Worm (Caenorhabditis elegans): ENCODE measurements around the gene C18A3.7.

The C18A3.7 gene

ce11 chrII:5688959-5689358, 41.3 kb downstream of the C18A3.7 start, which contains the start of gene C25H3.11 (continued):
- TF ChIP-seq cebp-1 (GFP tag; IDR thresholded peaks at IDR 0.05): no peak; the same call in 1 of the 2 replicates
- TF ChIP-seq cebp-1 (tag; optimal IDR thresholded peaks at IDR 0.05): peak; percentile 63
- no peak for TF ChIP-seq F23B12.7 (tag; optimal IDR thresholded peaks at IDR 0.05; ENCODE audit: insufficient read depth)
- no peak for TF ChIP-seq mcd-1 (GFP tag; IDR thresholded peaks at IDR 0.05)
- TF ChIP-seq ekl-4 (GFP tag; IDR thresholded peaks at IDR 0.05): no peak
- no peak for TF ChIP-seq F39B2.1 (GFP tag; IDR thresholded peaks at IDR 0.05)
- no peak for TF ChIP-seq mel-28 (tag; optimal IDR thresholded peaks at IDR 0.05; ENCODE audit: borderline replicate concordance)
- no peak for TF ChIP-seq chd-7 (tag; optimal IDR thresholded peaks at IDR 0.05)
- 0 out of 2 replicates have a peak, but pooled peaks have one; percentile 19 for TF ChIP-seq hmg-1.2 (GFP tag; IDR thresholded peaks at IDR 0.05)
- TF ChIP-seq ztf-22 (GFP tag; optimal IDR thresholded peaks at IDR 0.05): no peak
- TF ChIP-seq dpl-1 (GFP tag; optimal IDR thresholded peaks at IDR 0.05): no peak
- TF ChIP-seq nhr-120 (GFP tag; IDR thresholded peaks at IDR 0.05): no peak
- TF ChIP-seq T26A5.8 (tag; optimal IDR thresholded peaks at IDR 0.05): no peak
- TF ChIP-seq ceh-91 (GFP tag; IDR thresholded peaks at IDR 0.05): no peak
- TF ChIP-seq nfyb-1 (GFP tag; IDR thresholded peaks at IDR 0.05): 0 out of 2 replicates have a peak, but pooled peaks have one; percentile 37
- no peak for TF ChIP-seq ztf-26 (tag; optimal IDR thresholded peaks at IDR 0.05)
- 0 out of 2 replicates have a peak, but pooled peaks have one; percentile 28 for TF ChIP-seq aptf-2 (GFP tag; conservative IDR thresholded peaks at IDR 0.05)
- no peak for TF ChIP-seq Y79H2A.3 (GFP tag; conservative IDR thresholded peaks at IDR 0.05)
- no peak for TF ChIP-seq hlh-12 (tag; optimal IDR thresholded peaks at IDR 0.05)
- no peak for TF ChIP-seq ztf-28 (GFP tag; IDR thresholded peaks at IDR 0.05)
- no peak for TF ChIP-seq sdz-38 (tag; optimal IDR thresholded peaks at IDR 0.05)
- no peak for TF ChIP-seq bed-1 (GFP tag; IDR thresholded peaks at IDR 0.05)

- no peak for TF ChIP-seq ceh-79 (tag; optimal IDR thresholded peaks at IDR 0.05)
- no peak for TF ChIP-seq snpc-4 (GFP tag; optimal IDR thresholded peaks at IDR 0.05)
- no peak for TF ChIP-seq snpc-4 (tag; optimal IDR thresholded peaks at IDR 0.05)
- no peak for TF ChIP-seq aptf-2 (GFP tag; conservative IDR thresholded peaks at IDR 0.05)
- no peak for TF ChIP-seq ztf-28 (GFP tag; IDR thresholded peaks at IDR 0.05)
- TF ChIP-seq C06A6.2 (GFP tag; conservative IDR thresholded peaks at IDR 0.05): no peak
- TF ChIP-seq madf-6 (GFP tag; IDR thresholded peaks at IDR 0.05): no peak
- no peak for TF ChIP-seq K11D2.4 (GFP tag; IDR thresholded peaks at IDR 0.05)
These were observed 49.5 kb downstream of the C18A3.7 start, which contains the start of gene flp-27 for ce11 chrII:5680703-5681102. flp-27 (plus strand) TSS chrII:5681003.

Measured in whole organism, young adult.